Worm (Caenorhabditis elegans): ENCODE data around the gene ZK632.12.

DNA sequence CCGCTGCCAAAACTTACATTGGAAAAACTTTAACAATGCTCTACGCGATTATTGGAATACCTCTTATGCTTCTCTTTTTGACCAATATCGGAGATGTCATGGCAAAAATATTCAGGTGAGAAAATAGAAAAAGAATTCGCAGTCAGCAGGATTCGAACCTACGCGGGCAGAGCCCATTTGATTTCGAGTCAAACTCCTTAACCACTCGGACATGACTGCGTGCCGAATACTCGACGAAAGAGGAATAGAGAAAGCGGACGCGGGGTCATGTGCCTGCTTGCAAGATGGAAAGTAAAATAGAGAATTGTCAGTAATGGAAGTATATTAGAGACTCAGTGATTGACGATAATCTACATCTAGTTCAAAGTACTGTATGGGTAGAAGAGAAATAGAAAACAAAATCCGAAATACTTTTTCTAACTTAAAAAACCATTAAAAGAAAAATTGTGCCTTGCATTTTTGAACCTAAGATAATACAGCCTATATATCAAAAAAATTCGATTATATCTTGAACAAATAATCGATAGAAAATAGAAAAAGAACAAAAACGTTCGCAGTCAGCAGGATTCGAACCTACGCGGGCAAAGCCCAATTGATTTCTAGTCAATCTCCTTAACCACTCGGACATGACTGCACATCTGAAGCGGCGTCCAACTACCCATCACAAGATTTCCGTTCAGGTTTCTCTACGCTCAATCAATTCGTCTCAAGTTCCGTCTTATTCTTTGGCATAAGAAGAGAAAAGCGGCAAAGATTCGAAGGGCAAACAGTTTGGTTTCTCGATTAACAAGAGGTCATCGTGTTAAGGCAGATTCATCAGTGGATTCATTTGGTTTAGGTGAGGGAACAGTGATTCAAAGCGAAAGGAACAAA, 31.1 kb downstream of the ZK632.12 start:
- TF ChIP-seq ztf-29 (GFP tag; IDR thresholded peaks at IDR 0.05) (peak; percentile 93), tab-1 (GFP tag; IDR thresholded peaks at IDR 0.05) (peak; percentile 96), klf-2 (GFP tag; conservative IDR thresholded peaks at IDR 0.05) (peak; percentile 91), med-1 (GFP tag; optimal IDR thresholded peaks at IDR 0.05; ENCODE audit: insufficient read depth) (peak; percentile 64), flt-1 (GFP tag; IDR thresholded peaks at IDR 0.05) (peak; percentile 95), ref-1 (GFP tag; conservative IDR thresholded peaks at IDR 0.05) (peak; percentile 88)
